Worm (Caenorhabditis elegans) whole organism, early embryonic: ENCODE data around the gene ZK84.2.

ENCODE experiments used
- B0310.2 ChIP-seq: sonication (generic microtip); optimal IDR thresholded peaks from 2 replicates; lab custom pipeline; 2016; ENCODE audit warnings: mild to moderate bottlenecking, missing genetic modification characterization, missing compliant biosample characterization
- F13C5.2 ChIP-seq: sonication (generic microtip); optimal IDR thresholded peaks from 2 replicates; lab custom pipeline; 2017; ENCODE audit warnings: mild to moderate bottlenecking, missing genetic modification characterization, inconsistent platforms, missing compliant biosample characterization
- aly-1 ChIP-seq: sonication (generic microtip); optimal IDR thresholded peaks from 2 replicates; lab custom pipeline; 2016; ENCODE audit warnings: missing genetic modification characterization, missing compliant biosample characterization
- ama-1 ChIP-seq: fragments of 150-350 bp; optimal IDR thresholded peaks from 2 replicates; lab custom pipeline; 2014
- ceh-13 ChIP-seq: fragments of 200-800 bp; sonication (Bioruptor generic); optimal IDR thresholded peaks from 2 replicates; lab custom pipeline; 2018; ENCODE audit warnings: mild to moderate bottlenecking, missing genetic modification characterization, missing compliant biosample characterization
- ceh-36 ChIP-seq: sonication (generic microtip); optimal IDR thresholded peaks from 2 replicates; lab custom pipeline; 2016; ENCODE audit warnings: missing genetic modification characterization, inconsistent platforms, missing compliant biosample characterization
- ets-7 ChIP-seq: sonication (generic microtip); optimal IDR thresholded peaks from 2 replicates; lab custom pipeline; 2016; ENCODE audit warnings: missing genotype, missing genetic modification characterization, missing compliant biosample characterization
- flt-1 ChIP-seq: fragments of 200-800 bp; sonication (Bioruptor generic); IDR thresholded peaks from 2 replicates; pipeline ENCODE4 v1.3.6; 2022; ENCODE audit warnings: missing genetic modification characterization, missing compliant biosample characterization
- hmbx-1 ChIP-seq: sonication (generic microtip); optimal IDR thresholded peaks from 2 replicates; lab custom pipeline; 2016; ENCODE audit warnings: mild to moderate bottlenecking, missing genetic modification characterization, missing compliant biosample characterization
- hmg-4 ChIP-seq: fragments of 200-800 bp; sonication (Bioruptor generic); optimal IDR thresholded peaks from 2 replicates; lab custom pipeline; 2018; ENCODE audit warnings: mild to moderate bottlenecking, missing genetic modification characterization, missing compliant biosample characterization
- hnd-1 ChIP-seq: sonication (generic microtip); optimal IDR thresholded peaks from 2 replicates; lab custom pipeline; 2016; ENCODE audit warnings: missing genetic modification characterization, missing compliant biosample characterization
- pes-1 ChIP-seq: fragments of 200-800 bp; sonication (Bioruptor generic); IDR thresholded peaks from 2 replicates; pipeline ENCODE4 v1.3.6; 2022; ENCODE audit warnings: missing genetic modification reagents, missing genetic modification characterization, missing compliant biosample characterization
- scrt-1 ChIP-seq: fragments of 200-800 bp; sonication (Bioruptor generic); IDR thresholded peaks from 2 replicates; pipeline ENCODE4 v1.3.6; 2022; ENCODE audit warnings: missing genetic modification characterization, missing compliant biosample characterization
- sea-1 ChIP-seq: fragments of 200-800 bp; sonication (Bioruptor generic); conservative IDR thresholded peaks from 2 replicates; pipeline ENCODE4 v1.3.6; 2022; ENCODE audit warnings: missing genetic modification characterization, missing compliant biosample characterization
- tbx-11 ChIP-seq: fragments of 200-800 bp; sonication (Bioruptor generic); IDR thresholded peaks from 2 replicates; pipeline ENCODE4 v1.3.6; 2022; ENCODE audit warnings: missing genetic modification characterization, missing compliant biosample characterization
- tbx-37 ChIP-seq: fragments of 200-800 bp; sonication (Bioruptor generic); conservative IDR thresholded peaks from 2 replicates; pipeline ENCODE4 v1.3.6; 2022; ENCODE audit warnings: missing genetic modification reagents, missing genetic modification characterization, missing compliant biosample characterization
- tra-4 ChIP-seq: sonication (generic microtip); optimal IDR thresholded peaks from 2 replicates; lab custom pipeline; 2017; ENCODE audit warnings: missing genetic modification characterization, missing compliant biosample characterization

Gene ZK84.2

DNA sequence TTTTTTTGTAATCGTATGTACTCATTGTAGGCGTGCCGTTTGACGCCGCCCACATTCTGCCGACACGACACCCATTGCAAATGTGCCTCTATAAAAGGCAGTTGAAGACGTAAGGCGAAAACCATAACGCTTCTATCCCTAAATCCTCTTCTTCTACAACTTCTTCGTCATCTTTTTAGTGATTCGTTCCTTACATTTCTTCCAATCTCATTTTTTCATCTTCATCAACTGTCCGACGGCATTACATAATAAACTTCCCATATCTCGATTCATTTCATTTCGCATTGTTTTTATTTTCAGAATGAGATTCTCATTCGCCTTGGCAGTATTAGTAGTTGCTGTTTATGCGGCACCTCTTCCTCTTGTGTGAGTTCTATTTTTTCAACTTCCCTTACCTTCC, 6.2 kb downstream of the ZK84.2 start, which contains the start of gene ZK84.1:
Gene ZK84.1, plus strand, starts transcription at position 301 of the 400 bp plus-strand sequence.
- TF ChIP-seq aly-1 (tag; lab: Kevin White, UChicago) (no peak), hmg-4 (GFP tag; lab: Kevin White, UChicago) (no peak), ceh-13 (GFP tag; lab: Kevin White, UChicago) (no peak), sea-1 (no peak), ceh-36 (no peak), B0310.2 (no peak), flt-1 (GFP tag; lab: Robert Waterston, UW) (no peak), ets-7 (tag; lab: Kevin White, UChicago) (no peak), ama-1 (lab: Kevin White, UChicago) (no peak), F13C5.2 (tag; lab: Kevin White, UChicago) (no peak), hmbx-1 (no peak), hnd-1 (tag; lab: Kevin White, UChicago) (no peak), tbx-37 (no peak), scrt-1 (GFP tag; lab: Robert Waterston, UW) (no peak), tbx-11 (no peak), pes-1 (GFP tag; lab: Robert Waterston, UW) (no peak), tra-4 (no peak)

DNA sequence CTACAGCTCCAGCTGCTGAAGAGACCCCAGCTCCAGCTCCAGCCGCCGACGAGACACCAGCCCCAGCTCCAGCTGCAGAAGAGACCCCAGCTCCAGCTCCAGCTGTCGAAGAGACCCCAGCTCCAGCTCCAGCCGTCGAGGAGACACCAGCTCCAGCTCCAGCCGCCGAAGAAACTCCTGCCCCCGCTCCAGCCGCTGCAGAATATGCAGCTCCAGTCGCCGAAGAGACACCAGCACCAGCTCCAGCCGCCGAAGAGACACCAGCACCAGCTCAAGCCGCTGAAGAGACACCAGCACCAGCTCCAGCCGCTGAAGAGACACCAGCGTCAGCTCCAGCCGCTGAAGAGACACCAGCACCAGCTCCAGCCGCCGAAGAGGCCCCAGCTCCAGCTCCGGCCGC, 8.4 kb downstream of the ZK84.2 start:
- TF ChIP-seq tra-4 (no peak), aly-1 (tag; lab: Kevin White, UChicago) (peak; percentile 37)

- TF ChIP-seq tra-4 (no peak), sea-1 (no peak), tbx-11 (no peak), hnd-1 (tag; lab: Kevin White, UChicago) (no peak), ceh-13 (GFP tag; lab: Kevin White, UChicago) (no peak), aly-1 (tag; lab: Kevin White, UChicago) (no peak), flt-1 (GFP tag; lab: Robert Waterston, UW) (no peak)
These were observed 10.7 kb downstream of the ZK84.2 start, which contains the start of gene R12C12.9 for ce11 chrII:6024879-6025278. R12C12.9 (minus strand) TSS chrII:6024979.

ce11 chrII:6025647-6026046, 11.5 kb downstream of the ZK84.2 start:
- no peak for TF ChIP-seq flt-1 (GFP tag; lab: Robert Waterston, UW)
- no peak for TF ChIP-seq ceh-13 (GFP tag; lab: Kevin White, UChicago)
- TF ChIP-seq hmbx-1, result no peak
- TF ChIP-seq scrt-1 (GFP tag; lab: Robert Waterston, UW), result no peak
- no peak for TF ChIP-seq F13C5.2 (tag; lab: Kevin White, UChicago)
- no peak for TF ChIP-seq tbx-11
- TF ChIP-seq B0310.2, result no peak
- no peak for TF ChIP-seq sea-1
- no peak for TF ChIP-seq tbx-37
- TF ChIP-seq hnd-1 (tag; lab: Kevin White, UChicago), result no peak
- no peak for TF ChIP-seq pes-1 (GFP tag; lab: Robert Waterston, UW)
- TF ChIP-seq hmg-4 (GFP tag; lab: Kevin White, UChicago), result no peak
- no peak for TF ChIP-seq aly-1 (tag; lab: Kevin White, UChicago)
- TF ChIP-seq ama-1 (lab: Kevin White, UChicago), result no peak
- TF ChIP-seq ets-7 (tag; lab: Kevin White, UChicago), result no peak

- TF ChIP-seq tbx-11 (no peak), ets-7 (tag; lab: Kevin White, UChicago) (no peak), ceh-13 (GFP tag; lab: Kevin White, UChicago) (no peak), B0310.2 (no peak), pes-1 (GFP tag; lab: Robert Waterston, UW) (no peak), hnd-1 (tag; lab: Kevin White, UChicago) (no peak), sea-1 (no peak), hmg-4 (GFP tag; lab: Kevin White, UChicago) (no peak), scrt-1 (GFP tag; lab: Robert Waterston, UW) (no peak), tra-4 (no peak), ceh-36 (no peak), ama-1 (lab: Kevin White, UChicago) (no peak), hmbx-1 (no peak), aly-1 (tag; lab: Kevin White, UChicago) (no peak), F13C5.2 (tag; lab: Kevin White, UChicago) (no peak), tbx-37 (no peak), flt-1 (GFP tag; lab: Robert Waterston, UW) (no peak)
These were observed 12.5 kb downstream of the ZK84.2 start for ce11 chrII:6026646-6027045.

ce11 chrII:6028594-6029141, 14.5 kb downstream of the ZK84.2 start:
- no peak for TF ChIP-seq tbx-11
- TF ChIP-seq tra-4, result no peak
- TF ChIP-seq tbx-37, result no peak
- no peak for TF ChIP-seq flt-1 (GFP tag; lab: Robert Waterston, UW)
- no peak for TF ChIP-seq hmbx-1
- TF ChIP-seq ets-7 (tag; lab: Kevin White, UChicago), result no peak
- TF ChIP-seq ceh-13 (GFP tag; lab: Kevin White, UChicago), result no peak
- TF ChIP-seq ceh-36, result no peak
- TF ChIP-seq scrt-1 (GFP tag; lab: Robert Waterston, UW), result no peak
- no peak for TF ChIP-seq B0310.2
- TF ChIP-seq hnd-1 (tag; lab: Kevin White, UChicago), result no peak
- no peak for TF ChIP-seq ama-1 (lab: Kevin White, UChicago)
- TF ChIP-seq pes-1 (GFP tag; lab: Robert Waterston, UW), result no peak
- no peak for TF ChIP-seq hmg-4 (GFP tag; lab: Kevin White, UChicago)
- no peak for TF ChIP-seq F13C5.2 (tag; lab: Kevin White, UChicago)
- TF ChIP-seq aly-1 (tag; lab: Kevin White, UChicago), result no peak
- no peak for TF ChIP-seq sea-1

- no peak for TF ChIP-seq pes-1 (GFP tag; lab: Robert Waterston, UW)
These were observed 16.9 kb downstream of the ZK84.2 start, which contains the start of gene frpr-16 for ce11 chrII:6031106-6031505. frpr-16 (minus strand) TSS chrII:6031206.

DNA sequence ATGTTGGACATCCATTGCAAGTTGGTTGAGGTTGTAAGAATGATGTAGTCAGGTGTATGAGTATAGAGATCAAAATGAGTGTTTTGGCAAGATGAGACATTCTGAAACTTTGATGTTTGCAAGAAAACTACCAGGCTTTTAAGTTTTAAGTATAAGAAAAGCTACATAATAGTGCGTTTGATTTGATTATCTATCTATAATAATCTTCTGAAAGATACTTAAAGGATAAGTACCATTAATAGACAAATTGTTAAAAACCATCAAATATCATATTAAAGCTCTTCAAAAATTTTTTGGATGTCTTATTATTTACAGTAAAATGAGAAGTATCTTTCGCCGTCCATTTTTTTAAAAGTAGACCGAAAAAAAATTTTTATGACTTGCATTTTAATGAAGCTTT, 29.0 kb downstream of the ZK84.2 start, which contains the start of gene R12C12.10:
Gene R12C12.10, minus strand, starts transcription at position 101 of the 400 bp plus-strand sequence.
- no peak for TF ChIP-seq sea-1
- TF ChIP-seq hmbx-1, result no peak
